Fruit fly (Drosophila melanogaster): ENCODE data around the gene TP53INP.

The TP53INP gene

dm6 chr3L:4412974-4413373 is 6.2 kb downstream of the TP53INP start (continued):
- TF ChIP-seq Hr51 (GFP tag; optimal IDR thresholded peaks at IDR 0.05) = peak in 1 of 2 experiments; percentile 42
- no peak for TF ChIP-seq Nf-YB (GFP tag; optimal IDR thresholded peaks at IDR 0.05)
- peak; percentile 26 for TF ChIP-seq sima (GFP tag; optimal IDR thresholded peaks at IDR 0.05)
- TF ChIP-seq Asciz (GFP tag; optimal IDR thresholded peaks at IDR 0.05) = no peak
- peak; percentile 62; the same call in 1 of the 2 replicates for TF ChIP-seq Xrp1 (GFP tag; IDR thresholded peaks at IDR 0.05)
- peak in 1 of 2 experiments; percentile 26 for TF ChIP-seq eve (GFP tag; optimal IDR thresholded peaks at IDR 0.05)
- no peak for TF ChIP-seq Myb (GFP tag; optimal IDR thresholded peaks at IDR 0.05)
- TF ChIP-seq CG18764 (GFP tag; optimal IDR thresholded peaks at IDR 0.05) = no peak
- no peak for TF ChIP-seq CG6791 (GFP tag; IDR thresholded peaks at IDR 0.05; ENCODE audit: partially characterized antibody)
- peak; percentile 47 for TF ChIP-seq zf30C (GFP tag; optimal IDR thresholded peaks at IDR 0.05)
- peak; percentile 61 for TF ChIP-seq CG11085 (GFP tag; IDR thresholded peaks at IDR 0.05)
- peak; percentile 31 for TF ChIP-seq CG9609 (GFP tag; optimal IDR thresholded peaks at IDR 0.05)
- TF ChIP-seq scrt (GFP tag; optimal IDR thresholded peaks at IDR 0.05) = no peak
- peak; percentile 71 for TF ChIP-seq CG32532 (GFP tag; IDR thresholded peaks at IDR 0.05)
- peak; percentile 50; the same call in 1 of the 2 replicates for TF ChIP-seq klu (GFP tag; IDR thresholded peaks at IDR 0.05)
- no peak for TF ChIP-seq Hey (tag; optimal IDR thresholded peaks at IDR 0.05)
- TF ChIP-seq CG4730 (GFP tag; IDR thresholded peaks at IDR 0.05) = no peak
- TF ChIP-seq tap (tag; optimal IDR thresholded peaks at IDR 0.05) = peak; percentile 10
- TF ChIP-seq yki (optimal IDR thresholded peaks at IDR 0.05) = no peak
- TF ChIP-seq abd-A (tag; optimal IDR thresholded peaks at IDR 0.05) = no peak
- TF ChIP-seq CG10543 (GFP tag; optimal IDR thresholded peaks at IDR 0.05) = peak; percentile 47
- no peak for TF ChIP-seq kni (GFP tag; optimal IDR thresholded peaks at IDR 0.05)
- TF ChIP-seq CG12155 (GFP tag; optimal IDR thresholded peaks at IDR 0.05) = peak; percentile 31
- TF ChIP-seq HmgD (GFP tag; optimal IDR thresholded peaks at IDR 0.05) = no peak
- peak; percentile 27 for TF ChIP-seq CG12391 (tag; optimal IDR thresholded peaks at IDR 0.05)
- TF ChIP-seq caup (GFP tag; optimal IDR thresholded peaks at IDR 0.05; ENCODE audit: severe bottlenecking) = peak; percentile 37
- TF ChIP-seq danr (GFP tag; IDR thresholded peaks at IDR 0.05) = 0 out of 2 replicates have a peak, but pooled peaks have one; percentile 16
- no peak for TF ChIP-seq Deaf1 (tag; optimal IDR thresholded peaks at IDR 0.05)
- TF ChIP-seq lbe (GFP tag; optimal IDR thresholded peaks at IDR 0.05) = no peak
- TF ChIP-seq CG1529 (GFP tag; optimal IDR thresholded peaks at IDR 0.05) = no peak
- peak; percentile 24 for TF ChIP-seq Atf-2 (GFP tag; optimal IDR thresholded peaks at IDR 0.05)
- no peak for TF ChIP-seq insv (GFP tag; optimal IDR thresholded peaks at IDR 0.05)
- TF ChIP-seq gsb-n (tag; optimal IDR thresholded peaks at IDR 0.05) = no peak
- TF ChIP-seq CG8765 (GFP tag; IDR thresholded peaks at IDR 0.05) = no peak
- TF ChIP-seq org-1 (GFP tag; optimal IDR thresholded peaks at IDR 0.05) = no peak
- peak; percentile 23; the same call in 1 of the 4 replicates for TF ChIP-seq Gug (GFP tag; IDR thresholded peaks at IDR 0.05)
- TF ChIP-seq CG15514 (GFP tag; optimal IDR thresholded peaks at IDR 0.05) = peak; percentile 39
- TF ChIP-seq Taf1 (GFP tag; IDR thresholded peaks at IDR 0.05) = peak; percentile 49; the same call in 1 of the 2 replicates
- peak; percentile 24 for TF ChIP-seq jing (GFP tag; optimal IDR thresholded peaks at IDR 0.05)
- no peak for TF ChIP-seq CG1832 (GFP tag; optimal IDR thresholded peaks at IDR 0.05)
- TF ChIP-seq CG9876 (GFP tag; optimal IDR thresholded peaks at IDR 0.05) = no peak
- TF ChIP-seq croc (GFP tag; conservative IDR thresholded peaks at IDR 0.05) = no peak
- no peak; the same call in 1 of the 2 replicates for TF ChIP-seq bowl (GFP tag; IDR thresholded peaks at IDR 0.05)
- TF ChIP-seq CG14710 (tag; optimal IDR thresholded peaks at IDR 0.05) = no peak
- TF ChIP-seq sna (GFP tag; IDR thresholded peaks at IDR 0.05; ENCODE audit: partially characterized antibody) = no peak
- peak; percentile 45 for TF ChIP-seq lilli (GFP tag; optimal IDR thresholded peaks at IDR 0.05)
- no peak for TF ChIP-seq odd (GFP tag; optimal IDR thresholded peaks at IDR 0.05)
- no peak for TF ChIP-seq CG3163 (GFP tag; optimal IDR thresholded peaks at IDR 0.05)
- no peak for TF ChIP-seq CG10147 (GFP tag; optimal IDR thresholded peaks at IDR 0.05)
- TF ChIP-seq CG16863 (GFP tag; optimal IDR thresholded peaks at IDR 0.05) = no peak
- TF ChIP-seq Dll (GFP tag; IDR thresholded peaks at IDR 0.05; ENCODE audit: partially characterized antibody) = no peak
